Worm (Caenorhabditis elegans): ENCODE data around the gene gpch-1.

DNA sequence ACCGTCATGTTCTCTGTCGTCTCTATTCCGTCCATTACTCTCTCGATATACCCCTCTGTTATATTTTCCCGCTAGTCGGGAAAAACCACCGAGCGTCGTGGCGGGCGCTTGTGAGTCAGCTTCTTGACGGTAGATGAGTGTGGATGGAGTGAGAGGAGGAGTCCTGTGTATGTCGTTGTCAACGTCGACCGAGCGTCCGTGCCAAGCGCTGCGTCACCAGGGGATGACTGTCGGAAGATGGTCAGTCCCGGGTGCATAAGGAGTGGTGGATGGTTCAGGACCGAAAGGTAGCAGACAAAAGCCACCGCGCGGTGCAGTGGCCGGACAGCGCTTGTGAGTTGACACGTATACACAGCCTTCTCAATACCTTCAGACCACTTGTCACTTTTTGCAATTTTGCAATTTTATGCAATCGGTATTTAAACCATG is 39.0 kb upstream of the gpch-1 start:
- TF ChIP-seq ceh-45 (GFP tag; IDR thresholded peaks at IDR 0.05) = peak; percentile 69; the same call in 1 of the 2 replicates
- TF ChIP-seq pha-2 (tag; optimal IDR thresholded peaks at IDR 0.05) = peak; percentile 69

Measured in whole organism, late embryonic.